Fruit fly (Drosophila melanogaster): Measurements from ENCODE around the gene CheB98a.

CheB98a gene

dm6 chr3R:28848693-28849470 is 42.4 kb downstream of the CheB98a start:
- TF ChIP-seq HLH106 (tag; optimal IDR thresholded peaks at IDR 0.05) (no peak), usp (GFP tag; optimal IDR thresholded peaks at IDR 0.05) (no peak), CG9705 (GFP tag; optimal IDR thresholded peaks at IDR 0.05) (no peak), dl (GFP tag; optimal IDR thresholded peaks at IDR 0.05; ENCODE audit: insufficient read depth in 1 of 2, partially characterized antibody in 2 of 2) (no peak), ey (GFP tag; optimal IDR thresholded peaks at IDR 0.05) (no peak), Hr78 (GFP tag; optimal IDR thresholded peaks at IDR 0.05) (no peak), Abd-B (GFP tag; optimal IDR thresholded peaks at IDR 0.05) (no peak), dmrt93B (GFP tag; optimal IDR thresholded peaks at IDR 0.05) (no peak), sv (GFP tag; optimal IDR thresholded peaks at IDR 0.05) (no peak), tai (GFP tag; optimal IDR thresholded peaks at IDR 0.05) (no peak), CrebA (GFP tag; optimal IDR thresholded peaks at IDR 0.05; ENCODE audit: borderline replicate concordance) (no peak)

- no peak for TF ChIP-seq woc (GFP tag; optimal IDR thresholded peaks at IDR 0.05)
These were observed 44.3 kb downstream of the CheB98a start for dm6 chr3R:28850662-28851257.

- TF ChIP-seq Vsx2 (GFP tag; optimal IDR thresholded peaks at IDR 0.05; ENCODE audit: partially characterized antibody) (peak; percentile 31), lola (GFP tag; optimal IDR thresholded peaks at IDR 0.05) (no peak), Myc (optimal IDR thresholded peaks at IDR 0.05) (no peak), pan (optimal IDR thresholded peaks at IDR 0.05) (no peak)
These were observed 45.0 kb downstream of the CheB98a start for dm6 chr3R:28851530-28851929.

dm6 chr3R:28851966-28852377 is 45.5 kb downstream of the CheB98a start:
- TF ChIP-seq pan (optimal IDR thresholded peaks at IDR 0.05) (no peak), Vsx2 (GFP tag; optimal IDR thresholded peaks at IDR 0.05; ENCODE audit: partially characterized antibody) (no peak), Sp1 (GFP tag; optimal IDR thresholded peaks at IDR 0.05) (no peak), rgr (GFP tag; optimal IDR thresholded peaks at IDR 0.05) (no peak), psq (GFP tag; optimal IDR thresholded peaks at IDR 0.05) (peak; percentile 11), woc (GFP tag; optimal IDR thresholded peaks at IDR 0.05) (no peak), Jra (GFP tag; optimal IDR thresholded peaks at IDR 0.05) (no peak), foxo (GFP tag; optimal IDR thresholded peaks at IDR 0.05) (peak in 1 of 2 experiments; percentile 31), Hnf4 (GFP tag; optimal IDR thresholded peaks at IDR 0.05) (no peak), usp (GFP tag; optimal IDR thresholded peaks at IDR 0.05) (no peak), sage (GFP tag; optimal IDR thresholded peaks at IDR 0.05) (no peak), Mio (GFP tag; optimal IDR thresholded peaks at IDR 0.05) (no peak), OdsH (GFP tag; optimal IDR thresholded peaks at IDR 0.05) (no peak), CG9705 (GFP tag; optimal IDR thresholded peaks at IDR 0.05) (no peak), HLH106 (tag; optimal IDR thresholded peaks at IDR 0.05) (no peak), Myc (optimal IDR thresholded peaks at IDR 0.05) (no peak), lola (GFP tag; optimal IDR thresholded peaks at IDR 0.05) (no peak), brk (GFP tag; optimal IDR thresholded peaks at IDR 0.05) (no peak), ey (GFP tag; optimal IDR thresholded peaks at IDR 0.05) (peak; percentile 11), h (GFP tag; optimal IDR thresholded peaks at IDR 0.05) (no peak), dl (GFP tag; optimal IDR thresholded peaks at IDR 0.05; ENCODE audit: insufficient read depth in 1 of 2, partially characterized antibody in 2 of 2) (no peak), br (GFP tag; optimal IDR thresholded peaks at IDR 0.05) (no peak), Abd-B (GFP tag; optimal IDR thresholded peaks at IDR 0.05) (no peak), dsf (GFP tag; optimal IDR thresholded peaks at IDR 0.05; ENCODE audit: borderline replicate concordance) (no peak), fru (GFP tag; optimal IDR thresholded peaks at IDR 0.05) (peak; percentile 6), N (GFP tag; optimal IDR thresholded peaks at IDR 0.05) (no peak)

- no peak for TF ChIP-seq Rel (GFP tag; optimal IDR thresholded peaks at IDR 0.05)
- TF ChIP-seq Rel (tag; optimal IDR thresholded peaks at IDR 0.05) = no peak
- TF ChIP-seq usp (GFP tag; optimal IDR thresholded peaks at IDR 0.05) = no peak
- TF ChIP-seq lola (GFP tag; optimal IDR thresholded peaks at IDR 0.05) = no peak
- no peak for TF ChIP-seq brk (GFP tag; optimal IDR thresholded peaks at IDR 0.05)
- no peak for TF ChIP-seq Dfd (GFP tag; optimal IDR thresholded peaks at IDR 0.05)
- TF ChIP-seq jim (GFP tag; optimal IDR thresholded peaks at IDR 0.05) = no peak
- no peak for TF ChIP-seq tai (GFP tag; optimal IDR thresholded peaks at IDR 0.05)
- no peak for TF ChIP-seq CrebA (GFP tag; optimal IDR thresholded peaks at IDR 0.05; ENCODE audit: borderline replicate concordance)
- no peak for TF ChIP-seq GATAd (GFP tag; optimal IDR thresholded peaks at IDR 0.05)
- TF ChIP-seq Hr78 (GFP tag; optimal IDR thresholded peaks at IDR 0.05) = no peak
- no peak for TF ChIP-seq Sp1 (GFP tag; optimal IDR thresholded peaks at IDR 0.05)
- no peak for TF ChIP-seq dl (GFP tag; optimal IDR thresholded peaks at IDR 0.05; ENCODE audit: insufficient read depth in 1 of 2, partially characterized antibody in 2 of 2)
- TF ChIP-seq foxo (GFP tag; optimal IDR thresholded peaks at IDR 0.05) = no peak
These were observed 49.6 kb downstream of the CheB98a start for dm6 chr3R:28856140-28856539.

Measured in whole organism, wandering third instar larva.